Worm (Caenorhabditis elegans): Measurements from ENCODE around the gene C05C12.1.
"Not testable (repeated sequence)": the region's sequence is repeated elsewhere in the genome, so short reads cannot be mapped to it uniquely, and the experiment has no call there.

C05C12.1 gene

ce11 chrIV:11248031-11248631 lies 5.7 kb upstream of the C05C12.1 start, which contains the start of gene C05C12.4:
Gene C05C12.4, minus strand, starts transcription at chrIV:11248081.
- TF ChIP-seq him-1 (tag; optimal IDR thresholded peaks at IDR 0.05): no peak
- no peak for TF ChIP-seq W03F9.2 (tag; optimal IDR thresholded peaks at IDR 0.05)
- no peak for TF ChIP-seq dao-5 (tag; optimal IDR thresholded peaks at IDR 0.05)

DNA sequence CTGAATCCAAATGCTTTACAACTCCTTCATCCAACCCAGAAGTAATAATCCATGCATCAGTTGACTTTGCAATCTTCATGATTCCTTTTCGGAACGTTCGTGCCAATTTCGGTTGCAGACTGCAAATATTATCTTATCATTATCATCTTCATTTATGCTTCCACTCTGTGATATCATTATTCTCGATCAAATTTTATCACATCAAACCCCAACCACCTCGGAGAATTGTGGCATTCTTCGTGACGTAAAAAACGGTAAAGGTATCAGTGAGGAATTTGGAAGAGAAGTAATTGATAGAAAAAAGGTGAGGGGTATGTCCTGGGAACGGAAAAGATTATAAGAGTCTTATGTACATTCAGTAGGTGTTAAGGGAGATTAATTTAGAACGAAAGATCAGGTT lies 3.7 kb downstream of the C05C12.1 start:
- no peak for TF ChIP-seq dao-5 (tag; optimal IDR thresholded peaks at IDR 0.05)
- no peak for TF ChIP-seq W03F9.2 (tag; optimal IDR thresholded peaks at IDR 0.05)
- no peak for TF ChIP-seq him-1 (tag; optimal IDR thresholded peaks at IDR 0.05)

ce11 chrIV:11259485-11259972 lies 5.7 kb downstream of the C05C12.1 start, which contains the start of gene gtl-1:
Gene gtl-1, minus strand, starts transcription at chrIV:11259535.
- TF ChIP-seq W03F9.2 (tag; optimal IDR thresholded peaks at IDR 0.05): no peak

ce11 chrIV:11260544-11261227 lies 6.9 kb downstream of the C05C12.1 start, which contains the start of gene C05C12.5:
Gene C05C12.5, minus strand, starts transcription at chrIV:11261185.
- no peak for TF ChIP-seq dao-5 (tag; optimal IDR thresholded peaks at IDR 0.05)
- TF ChIP-seq him-1 (tag; optimal IDR thresholded peaks at IDR 0.05): no peak

ce11 chrIV:11261535-11261934 lies 7.7 kb downstream of the C05C12.1 start, which contains the start of gene F54D1.1:
Gene F54D1.1, plus strand, starts transcription at chrIV:11261835.
- TF ChIP-seq W03F9.2 (tag; optimal IDR thresholded peaks at IDR 0.05) (no peak), dao-5 (tag; optimal IDR thresholded peaks at IDR 0.05) (no peak), him-1 (tag; optimal IDR thresholded peaks at IDR 0.05) (no peak)

- TF ChIP-seq W03F9.2, him-1, dao-5 (tag; optimal IDR thresholded peaks at IDR 0.05): not testable (repeated sequence)
Measured at ce11 chrIV:11263101-11263500, 9.3 kb downstream of the C05C12.1 start, which contains the start of gene col-126. Gene col-126, plus strand, starts transcription at chrIV:11263401.

- no peak for TF ChIP-seq dao-5 (tag; optimal IDR thresholded peaks at IDR 0.05)
Measured at ce11 chrIV:11266090-11266489, 12.3 kb downstream of the C05C12.1 start, which contains the start of gene col-127. Gene col-127, minus strand, starts transcription at chrIV:11266190.

- TF ChIP-seq him-1 (tag; optimal IDR thresholded peaks at IDR 0.05): no peak
- no peak for TF ChIP-seq W03F9.2 (tag; optimal IDR thresholded peaks at IDR 0.05)
Measured at ce11 chrIV:11269483-11269882, 15.7 kb downstream of the C05C12.1 start.

DNA sequence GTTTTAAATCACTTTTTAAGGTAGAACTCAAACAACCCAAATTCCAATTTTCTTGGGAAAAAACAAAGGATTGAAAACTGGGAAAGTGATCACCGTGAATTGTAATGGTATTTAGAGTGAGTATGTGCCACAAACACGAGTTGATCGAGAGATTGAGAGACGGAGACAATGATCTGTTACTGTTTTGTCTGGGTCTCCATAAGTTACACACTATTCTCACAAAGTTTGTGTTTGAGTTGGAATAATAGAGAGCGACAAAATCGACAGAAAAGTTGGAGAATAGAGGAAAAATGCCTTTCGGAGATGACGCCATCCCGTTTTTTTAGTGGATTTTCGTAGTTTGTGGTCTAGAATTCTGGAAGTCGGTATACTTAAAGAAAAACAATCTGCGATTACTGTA lies 17.5 kb downstream of the C05C12.1 start, which contains the start of gene nhr-7:
Gene nhr-7, minus strand, starts transcription at position 101 of the 400 bp plus-strand sequence.
- TF ChIP-seq him-1 (tag; optimal IDR thresholded peaks at IDR 0.05) (no peak), W03F9.2 (tag; optimal IDR thresholded peaks at IDR 0.05) (no peak)

ce11 chrIV:11273151-11273550 lies 19.4 kb downstream of the C05C12.1 start, which contains the start of gene gtl-2:
Gene gtl-2, plus strand, starts transcription at chrIV:11273451.
- TF ChIP-seq dao-5 (tag; optimal IDR thresholded peaks at IDR 0.05) (no peak), W03F9.2 (tag; optimal IDR thresholded peaks at IDR 0.05) (no peak), him-1 (tag; optimal IDR thresholded peaks at IDR 0.05) (no peak)

- TF ChIP-seq dao-5 (tag; optimal IDR thresholded peaks at IDR 0.05): no peak
Measured at ce11 chrIV:11276026-11276425, 22.2 kb downstream of the C05C12.1 start.

DNA sequence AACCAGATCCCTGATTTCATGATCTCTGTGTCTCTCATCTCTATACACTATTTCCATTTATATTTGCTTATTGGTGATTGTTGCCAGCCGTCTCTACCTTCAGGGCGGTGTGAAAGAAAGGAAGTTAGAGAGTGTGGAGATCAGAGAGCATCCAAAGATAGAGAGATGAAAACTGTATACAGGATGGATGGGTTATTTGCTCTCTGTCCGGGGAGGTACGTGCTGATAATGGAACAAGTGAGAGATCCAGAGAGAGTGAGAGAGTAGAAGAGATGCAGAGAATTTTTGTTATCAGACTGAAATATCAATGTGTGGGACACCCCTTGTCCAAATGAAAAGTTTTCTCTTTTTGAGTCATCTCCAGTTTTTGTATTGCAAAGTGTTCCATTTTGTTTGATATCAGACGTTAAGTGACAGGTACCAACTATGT lies 30.3 kb downstream of the C05C12.1 start:
- TF ChIP-seq him-1 (tag; optimal IDR thresholded peaks at IDR 0.05): no peak
- no peak for TF ChIP-seq dao-5 (tag; optimal IDR thresholded peaks at IDR 0.05)
- TF ChIP-seq W03F9.2 (tag; optimal IDR thresholded peaks at IDR 0.05): no peak

DNA sequence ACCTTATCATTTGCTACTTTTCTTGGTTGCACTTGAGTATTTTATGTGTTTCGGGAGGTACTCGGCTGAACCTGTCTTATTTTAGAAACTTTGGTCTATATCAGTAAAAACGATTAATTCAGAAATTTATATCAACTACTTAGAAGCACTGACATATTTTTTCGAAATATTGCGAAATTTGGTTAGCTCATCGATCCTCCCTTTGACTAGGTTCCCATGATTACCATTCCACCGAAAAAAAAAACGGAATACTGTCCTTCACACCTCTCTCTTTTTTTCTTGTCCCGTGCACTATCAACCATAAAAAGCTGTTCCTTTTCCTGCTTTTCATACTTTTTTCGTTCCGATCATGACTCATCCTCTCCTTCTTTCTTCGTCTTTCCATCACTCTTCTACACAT lies 31.4 kb downstream of the C05C12.1 start:
- TF ChIP-seq W03F9.2 (tag; optimal IDR thresholded peaks at IDR 0.05) (no peak), him-1 (tag; optimal IDR thresholded peaks at IDR 0.05) (no peak), dao-5 (tag; optimal IDR thresholded peaks at IDR 0.05) (no peak)

DNA sequence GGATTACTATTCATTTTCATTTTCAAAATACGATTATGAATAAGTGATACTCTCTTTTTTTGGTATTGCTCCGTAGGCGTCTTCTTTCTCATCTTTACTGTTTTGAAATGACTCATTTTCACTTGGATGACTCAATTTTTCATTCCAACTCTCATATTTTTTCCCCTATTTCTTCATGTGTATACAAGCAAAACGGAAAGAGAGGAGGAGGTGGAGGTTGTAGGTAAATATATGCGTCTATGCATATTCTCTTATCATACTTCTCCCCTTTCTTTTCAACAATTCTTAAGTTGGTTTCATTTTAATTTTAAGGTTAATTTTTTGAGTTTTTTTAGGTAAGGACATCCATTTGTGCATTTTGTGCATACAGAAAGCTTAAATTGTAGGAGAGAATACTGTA lies 32.3 kb downstream of the C05C12.1 start:
- no peak for TF ChIP-seq him-1 (tag; optimal IDR thresholded peaks at IDR 0.05)
- no peak for TF ChIP-seq W03F9.2 (tag; optimal IDR thresholded peaks at IDR 0.05)
- no peak for TF ChIP-seq dao-5 (tag; optimal IDR thresholded peaks at IDR 0.05)

Measured in whole organism, L4/young adult.